Fruit fly (Drosophila melanogaster) whole organism, embryonic: ENCODE measurements around the gene Abl.

Source experiments
- CG10959 ChIP-seq: fragments of 200-800 bp; sonication (Bioruptor generic); IDR thresholded peaks from 2 replicates; pipeline ENCODE4 v1.3.6; 2022; ENCODE audit warnings: missing biosample characterization, missing genetic modification characterization
- CG11560 ChIP-seq: fragments of 200-800 bp; sonication (Bioruptor generic); IDR thresholded peaks from 3 replicates; pipeline ENCODE4 v1.3.6; 2022; ENCODE audit warnings: missing biosample characterization, missing genetic modification characterization
- CG14050 ChIP-seq: fragments of 200-800 bp; sonication (Bioruptor generic); IDR thresholded peaks from 3 replicates; pipeline ENCODE4 v1.3.6; 2022; ENCODE audit warnings: missing biosample characterization, missing genetic modification characterization
- CG1602 ChIP-seq: fragments of 200-800 bp; sonication (Bioruptor generic); optimal IDR thresholded peaks from 3 replicates; lab custom pipeline; 2016; ENCODE audit warnings: missing biosample characterization, missing genetic modification characterization
- CG1603 ChIP-seq: fragments of 200-800 bp; sonication (Bioruptor generic); optimal IDR thresholded peaks from 2 replicates; lab custom pipeline; 2019; ENCODE audit warnings: missing biosample characterization, mild to moderate bottlenecking, missing genetic modification characterization, moderate library complexity
- CG17361 ChIP-seq: fragments of 200-800 bp; sonication (Bioruptor generic); IDR thresholded peaks from 3 replicates; pipeline ENCODE4 v1.3.6; 2022; ENCODE audit warnings: missing biosample characterization, missing genetic modification characterization
- CG17912 ChIP-seq: fragments of 200-800 bp; sonication (Bioruptor generic); optimal IDR thresholded peaks from 2 replicates; lab custom pipeline; 2018; ENCODE audit warnings: missing biosample characterization, mild to moderate bottlenecking, missing genetic modification characterization
- CG2712 ChIP-seq: fragments of 200-800 bp; optimal IDR thresholded peaks from 3 replicates; lab custom pipeline; 2019; ENCODE audit warnings: missing biosample characterization, mild to moderate bottlenecking, missing genetic modification characterization, moderate library complexity
- CG30403 ChIP-seq: fragments of 200-800 bp; sonication (Bioruptor generic); optimal IDR thresholded peaks from 3 replicates; lab custom pipeline; 2016; ENCODE audit warnings: missing biosample characterization, missing genetic modification characterization
- CG30431 ChIP-seq: fragments of 200-800 bp; sonication (Bioruptor generic); optimal IDR thresholded peaks from 2 replicates; lab custom pipeline; 2017; ENCODE audit warnings: missing biosample characterization, missing genetic modification characterization
- CG3847 ChIP-seq: fragments of 200-800 bp; sonication (Bioruptor generic); IDR thresholded peaks from 2 replicates; pipeline ENCODE4 v1.3.6; 2022; ENCODE audit warnings: missing biosample characterization, missing genetic modification characterization
- CG3995 ChIP-seq: fragments of 200-800 bp; sonication (Bioruptor generic); optimal IDR thresholded peaks from 3 replicates; lab custom pipeline; 2016; ENCODE audit warnings: missing biosample characterization, missing genetic modification characterization
- CG4424 ChIP-seq: fragments of 200-800 bp; sonication (Bioruptor generic); optimal IDR thresholded peaks from 3 replicates; lab custom pipeline; 2016; ENCODE audit warnings: missing biosample characterization, missing genetic modification characterization
- CG4617 ChIP-seq: fragments of 200-800 bp; sonication (Bioruptor generic); optimal IDR thresholded peaks from 3 replicates; lab custom pipeline; 2016; ENCODE audit warnings: missing biosample characterization, missing genetic modification characterization, borderline replicate concordance
- CG6175 ChIP-seq: fragments of 200-800 bp; sonication (Bioruptor generic); IDR thresholded peaks from 3 replicates; pipeline ENCODE4 v1.3.6; 2022; ENCODE audit warnings: missing biosample characterization, missing genetic modification characterization
- CG6791 ChIP-seq: fragments of 200-800 bp; sonication (Bioruptor generic); IDR thresholded peaks from 3 replicates; pipeline ENCODE4 v1.3.6; 2022; ENCODE audit warnings: missing biosample characterization, missing genetic modification characterization; ENCODE audit not compliant: partially characterized antibody
- CG8290 ChIP-seq, 3 experiments: fragments of 200-800 bp; sonication (Bioruptor generic); optimal IDR thresholded peaks; 2 replicates each; lab custom pipeline; 2016 to 2019; ENCODE audit warnings: missing biosample characterization in 3 of 3, missing genetic modification characterization in 3 of 3, mild to moderate bottlenecking in 2 of 3, moderate library complexity in 1 of 3
- CG9609 ChIP-seq: fragments of 200-800 bp; sonication (Bioruptor generic); optimal IDR thresholded peaks from 3 replicates; lab custom pipeline; 2016; ENCODE audit warnings: missing biosample characterization, missing genetic modification characterization
- CG9727 ChIP-seq: fragments of 200-800 bp; sonication (Bioruptor generic); optimal IDR thresholded peaks from 3 replicates; lab custom pipeline; 2017; ENCODE audit warnings: missing biosample characterization, mild to moderate bottlenecking, missing genetic modification characterization
- Camta ChIP-seq: fragments of 200-800 bp; sonication (Bioruptor generic); optimal IDR thresholded peaks from 2 replicates; lab custom pipeline; 2016; ENCODE audit warnings: missing biosample characterization, missing genetic modification characterization
- Dref ChIP-seq: fragments of 200-800 bp; sonication (Bioruptor generic); IDR thresholded peaks from 2 replicates; pipeline ENCODE4 v1.3.6; 2022; ENCODE audit warnings: missing biosample characterization, missing genetic modification characterization
- E2f1 ChIP-seq: fragments of 200-800 bp; sonication (Bioruptor generic); IDR thresholded peaks from 2 replicates; pipeline ENCODE4 v1.3.6; 2022; ENCODE audit warnings: missing biosample characterization, missing genetic modification characterization
- Hey ChIP-seq: fragments of 200-800 bp; sonication (Bioruptor generic); optimal IDR thresholded peaks from 3 replicates; lab custom pipeline; 2018; ENCODE audit warnings: missing biosample characterization, mild to moderate bottlenecking, missing genetic modification characterization
- MBD-R2 ChIP-seq: fragments of 200-800 bp; sonication (Bioruptor generic); IDR thresholded peaks from 2 replicates; pipeline ENCODE4 v1.3.6; 2022; ENCODE audit warnings: missing biosample characterization, missing genetic modification characterization
- MTF-1 ChIP-seq: fragments of 200-800 bp; sonication (Bioruptor generic); optimal IDR thresholded peaks from 2 replicates; lab custom pipeline; 2018; ENCODE audit warnings: missing biosample characterization, mild to moderate bottlenecking, missing genetic modification characterization, borderline replicate concordance
- Nf-YC ChIP-seq: fragments of 200-800 bp; optimal IDR thresholded peaks from 3 replicates; lab custom pipeline; 2019; ENCODE audit warnings: missing biosample characterization, mild to moderate bottlenecking, missing genetic modification characterization, moderate library complexity
- Poxn ChIP-seq: fragments of 200-800 bp; sonication (Bioruptor generic); IDR thresholded peaks from 2 replicates; pipeline ENCODE4 v1.3.6; 2022; ENCODE audit warnings: missing biosample characterization, missing genetic modification characterization
- Ptx1 ChIP-seq: fragments of 200-800 bp; sonication (Bioruptor generic); IDR thresholded peaks from 2 replicates; pipeline ENCODE4 v1.3.6; 2022; ENCODE audit warnings: missing biosample characterization, missing genetic modification characterization
- TFAM ChIP-seq: fragments of 200-800 bp; sonication (Bioruptor generic); optimal IDR thresholded peaks from 2 replicates; lab custom pipeline; 2017; ENCODE audit warnings: missing biosample characterization, missing genetic modification characterization, inconsistent platforms
- Xbp1 ChIP-seq: fragments of 200-800 bp; sonication (Bioruptor generic); optimal IDR thresholded peaks from 3 replicates; lab custom pipeline; 2016; ENCODE audit warnings: missing biosample characterization, mild to moderate bottlenecking, missing genetic modification characterization
- ara ChIP-seq: fragments of 200-800 bp; sonication (Bioruptor generic); IDR thresholded peaks from 2 replicates; pipeline ENCODE4 v1.3.6; 2022; ENCODE audit warnings: missing biosample characterization, missing genetic modification characterization
- bcd ChIP-seq: fragments of 200-800 bp; sonication (Bioruptor generic); optimal IDR thresholded peaks from 2 replicates; lab custom pipeline; 2017; ENCODE audit warnings: missing biosample characterization, mild to moderate bottlenecking, missing genetic modification characterization
- br ChIP-seq: fragments of >200 bp; optimal IDR thresholded peaks from 2 replicates; lab custom pipeline; 2017
- ci ChIP-seq: fragments of 200-800 bp; sonication (Bioruptor generic); IDR thresholded peaks from 3 replicates; pipeline ENCODE4 v1.3.6; 2022; ENCODE audit warnings: missing biosample characterization, missing genetic modification characterization
- crp ChIP-seq, 2 experiments: fragments of 200-800 bp; sonication (Bioruptor generic); optimal IDR thresholded peaks; 2 replicates in 1 of 2; 3 replicates in 1 of 2; lab custom pipeline; 2017; ENCODE audit warnings: missing biosample characterization in 2 of 2, missing genetic modification characterization in 2 of 2, mild to moderate bottlenecking in 1 of 2, moderate library complexity in 1 of 2
- danr ChIP-seq: fragments of 200-800 bp; sonication (Bioruptor generic); IDR thresholded peaks from 2 replicates; pipeline ENCODE4 v1.3.6; 2022; ENCODE audit warnings: missing biosample characterization, missing genetic modification characterization
- dysf ChIP-seq: fragments of 200-800 bp; sonication (Bioruptor generic); IDR thresholded peaks from 3 replicates; pipeline ENCODE4 v1.3.6; 2022; ENCODE audit warnings: missing biosample characterization, missing genetic modification characterization
- en ChIP-seq: fragments of 200-800 bp; sonication (Bioruptor generic); optimal IDR thresholded peaks from 2 replicates; lab custom pipeline; 2016; ENCODE audit warnings: missing biosample characterization, missing genetic modification characterization
- ewg ChIP-seq: fragments of 200-800 bp; sonication (Bioruptor generic); optimal IDR thresholded peaks from 3 replicates; lab custom pipeline; 2017; ENCODE audit warnings: mild to moderate bottlenecking, missing biosample characterization, missing genetic modification reagents, missing genetic modification characterization
- gsb ChIP-seq: fragments of 200-800 bp; sonication (Bioruptor generic); IDR thresholded peaks from 2 replicates; pipeline ENCODE4 v1.3.6; 2022; ENCODE audit warnings: missing biosample characterization, missing genetic modification characterization
- ham ChIP-seq: fragments of 200-800 bp; sonication (Bioruptor generic); IDR thresholded peaks from 2 replicates; pipeline ENCODE4 v1.3.6; 2022; ENCODE audit warnings: missing biosample characterization, missing genetic modification characterization
- lov ChIP-seq, 2 experiments: fragments of 200-800 bp in 1 of 2; fragments of >200 bp in 1 of 2; sonication (Bioruptor generic) in 1 of 2; IDR thresholded peaks in 1 of 2; optimal IDR thresholded peaks in 1 of 2; 2 replicates in 1 of 2; 3 replicates in 1 of 2; pipeline versions ENCODE4 v1.3.6 to Lab custom; 2017 to 2022; ENCODE audit warnings: missing biosample characterization in 1 of 2, missing genetic modification characterization in 1 of 2
- oc ChIP-seq: fragments of 200-800 bp; sonication (Bioruptor generic); optimal IDR thresholded peaks from 2 replicates; lab custom pipeline; 2018; ENCODE audit warnings: missing biosample characterization, mild to moderate bottlenecking, missing genetic modification characterization, moderate library complexity
- otp ChIP-seq: fragments of 200-800 bp; sonication (Bioruptor generic); IDR thresholded peaks from 3 replicates; pipeline ENCODE4, ENCODE4 v1.3.6; 2022; ENCODE audit warnings: missing biosample characterization, missing genetic modification characterization
- peb ChIP-seq: fragments of 200-800 bp; sonication (Bioruptor generic); IDR thresholded peaks from 2 replicates; pipeline ENCODE4 v1.3.6; 2022; ENCODE audit warnings: missing biosample characterization, missing genetic modification characterization
- sc ChIP-seq, 3 experiments: fragments of >200 bp in 2 of 3; fragments of 200-800 bp in 1 of 3; sonication (Bioruptor generic) in 1 of 3; optimal IDR thresholded peaks; 2 replicates in 2 of 3; 3 replicates in 1 of 3; lab custom pipeline; 2017; ENCODE audit warnings: mild to moderate bottlenecking in 1 of 3, missing biosample characterization in 1 of 3, missing genetic modification characterization in 1 of 3, missing genetic modification reagents in 1 of 3
- scrt ChIP-seq: fragments of 200-800 bp; sonication (Bioruptor generic); optimal IDR thresholded peaks from 2 replicates; lab custom pipeline; 2018; ENCODE audit warnings: missing biosample characterization, mild to moderate bottlenecking, missing genetic modification characterization, moderate library complexity
- sens-2 ChIP-seq: fragments of 200-800 bp; sonication (Bioruptor generic); IDR thresholded peaks from 2 replicates; pipeline ENCODE4 v1.3.6; 2022; ENCODE audit warnings: missing biosample characterization, missing genetic modification characterization
- slbo ChIP-seq: fragments of 200-800 bp; sonication (Bioruptor generic); IDR thresholded peaks from 2 replicates; pipeline ENCODE4 v1.3.6; 2022; ENCODE audit warnings: missing biosample characterization, missing genetic modification characterization
- sob ChIP-seq: fragments of 200-800 bp; sonication (Bioruptor generic); IDR thresholded peaks from 2 replicates; pipeline ENCODE4 v1.3.6; 2022; ENCODE audit warnings: missing biosample characterization, missing genetic modification characterization
- tna ChIP-seq: fragments of 200-800 bp; sonication (Bioruptor generic); IDR thresholded peaks from 2 replicates; pipeline ENCODE4 v1.3.6; 2022; ENCODE audit warnings: missing biosample characterization, missing genetic modification characterization; ENCODE audit not compliant: partially characterized antibody

Gene Abl

dm6 chr3L:16567495-16567894 lies 80.2 kb downstream of the Abl start (continued):
- TF ChIP-seq E2f1 (peak; percentile 50), slbo (GFP tag; lab: Robert Waterston, UW) (peak; percentile 35), CG10959 (no peak), TFAM (GFP tag; lab: Kevin White, UChicago) (no peak), dysf (GFP tag; lab: Robert Waterston, UW) (peak; percentile 57; the same call in 2 of the 3 replicates), en (GFP tag; lab: Kevin White, UChicago) (no peak), CG3847 (GFP tag; lab: Robert Waterston, UW) (no peak), CG1602 (GFP tag; lab: Kevin White, UChicago) (peak; percentile 41), sc (optimal IDR thresholded peaks at IDR 0.05; lab: Kevin White, UChicago) (no peak), sc (GFP tag; optimal IDR thresholded peaks at IDR 0.05; lab: Kevin White, UChicago) (peak; percentile 48), scrt (GFP tag; lab: Kevin White, UChicago) (peak; percentile 49), sens-2 (GFP tag; lab: Robert Waterston, UW) (no peak), tna (GFP tag; lab: Robert Waterston, UW) (no peak), CG11560 (tag; lab: Robert Waterston, UW) (no peak), CG6175 (GFP tag; lab: Robert Waterston, UW) (no peak), Ptx1 (GFP tag; lab: Robert Waterston, UW) (peak; percentile 61), MTF-1 (GFP tag; lab: Kevin White, UChicago) (peak; percentile 28), Camta (GFP tag; lab: Kevin White, UChicago) (no peak), Xbp1 (GFP tag; lab: Kevin White, UChicago) (peak; percentile 70), CG3995 (GFP tag; lab: Kevin White, UChicago) (no peak), CG8290 (GFP tag; optimal IDR thresholded peaks at IDR 0.05; lab: Kevin White, UChicago) (peak; percentile 8), CG8290 (tag; optimal IDR thresholded peaks at IDR 0.05; lab: Kevin White, UChicago) (no peak), ewg (GFP tag; lab: Kevin White, UChicago) (peak; percentile 70), CG2712 (tag; lab: Kevin White, UChicago) (peak; percentile 83), sob (GFP tag; lab: Robert Waterston, UW) (no peak), CG9609 (no peak), ham (no peak), Poxn (no peak), Dref (GFP tag; lab: Robert Waterston, UW) (no peak), otp (GFP tag; lab: Robert Waterston, UW) (peak; percentile 55; the same call in 2 of the 3 replicates), CG4424 (GFP tag; lab: Kevin White, UChicago) (peak; percentile 65), br (no peak), crp (GFP tag; optimal IDR thresholded peaks at IDR 0.05; lab: Kevin White, UChicago) (no peak), ara (peak; percentile 57; the same call in 1 of the 2 replicates), CG17361 (GFP tag; lab: Robert Waterston, UW) (peak; percentile 73), ci (GFP tag; lab: Robert Waterston, UW) (peak; percentile 85), CG9727 (peak; percentile 53), CG14050 (no peak), lov (optimal IDR thresholded peaks at IDR 0.05; lab: Kevin White, UChicago) (no peak), lov (GFP tag; IDR thresholded peaks at IDR 0.05; lab: Robert Waterston, UW) (no peak), MBD-R2 (no peak), CG30403 (peak; percentile 43), CG1603 (tag; lab: Kevin White, UChicago) (peak; percentile 62), oc (tag; lab: Kevin White, UChicago) (peak; percentile 53), danr (GFP tag; lab: Robert Waterston, UW) (no peak), CG6791 (no peak), CG30431 (GFP tag; lab: Kevin White, UChicago) (no peak), CG17912 (GFP tag; lab: Kevin White, UChicago) (no peak), CG4617 (GFP tag; lab: Kevin White, UChicago) (no peak), Nf-YC (peak; percentile 40), gsb (GFP tag; lab: Robert Waterston, UW) (no peak), peb (no peak), Hey (tag; lab: Kevin White, UChicago) (no peak), bcd (peak; percentile 46)
